Worm (Caenorhabditis elegans) whole organism, early embryonic: ENCODE data around the gene cal-5.

Experiments used
- B0310.2 ChIP-seq: sonication (generic microtip); optimal IDR thresholded peaks from 2 replicates; lab custom pipeline; 2016; ENCODE audit warnings: mild to moderate bottlenecking, missing genetic modification characterization, missing compliant biosample characterization
- F13C5.2 ChIP-seq: sonication (generic microtip); optimal IDR thresholded peaks from 2 replicates; lab custom pipeline; 2017; ENCODE audit warnings: mild to moderate bottlenecking, missing genetic modification characterization, inconsistent platforms, missing compliant biosample characterization
- aly-1 ChIP-seq: sonication (generic microtip); optimal IDR thresholded peaks from 2 replicates; lab custom pipeline; 2016; ENCODE audit warnings: missing genetic modification characterization, missing compliant biosample characterization
- ama-1 ChIP-seq: fragments of 150-350 bp; optimal IDR thresholded peaks from 2 replicates; lab custom pipeline; 2014
- ceh-13 ChIP-seq: fragments of 200-800 bp; sonication (Bioruptor generic); optimal IDR thresholded peaks from 2 replicates; lab custom pipeline; 2018; ENCODE audit warnings: mild to moderate bottlenecking, missing genetic modification characterization, missing compliant biosample characterization
- ceh-36 ChIP-seq: sonication (generic microtip); optimal IDR thresholded peaks from 2 replicates; lab custom pipeline; 2016; ENCODE audit warnings: missing genetic modification characterization, inconsistent platforms, missing compliant biosample characterization
- flt-1 ChIP-seq: fragments of 200-800 bp; sonication (Bioruptor generic); IDR thresholded peaks from 2 replicates; pipeline ENCODE4 v1.3.6; 2022; ENCODE audit warnings: missing genetic modification characterization, missing compliant biosample characterization
- hmg-4 ChIP-seq: fragments of 200-800 bp; sonication (Bioruptor generic); optimal IDR thresholded peaks from 2 replicates; lab custom pipeline; 2018; ENCODE audit warnings: mild to moderate bottlenecking, missing genetic modification characterization, missing compliant biosample characterization
- pes-1 ChIP-seq: fragments of 200-800 bp; sonication (Bioruptor generic); IDR thresholded peaks from 2 replicates; pipeline ENCODE4 v1.3.6; 2022; ENCODE audit warnings: missing genetic modification reagents, missing genetic modification characterization, missing compliant biosample characterization
- scrt-1 ChIP-seq: fragments of 200-800 bp; sonication (Bioruptor generic); IDR thresholded peaks from 2 replicates; pipeline ENCODE4 v1.3.6; 2022; ENCODE audit warnings: missing genetic modification characterization, missing compliant biosample characterization
- sea-1 ChIP-seq: fragments of 200-800 bp; sonication (Bioruptor generic); conservative IDR thresholded peaks from 2 replicates; pipeline ENCODE4 v1.3.6; 2022; ENCODE audit warnings: missing genetic modification characterization, missing compliant biosample characterization
- tbx-11 ChIP-seq: fragments of 200-800 bp; sonication (Bioruptor generic); IDR thresholded peaks from 2 replicates; pipeline ENCODE4 v1.3.6; 2022; ENCODE audit warnings: missing genetic modification characterization, missing compliant biosample characterization
- tbx-37 ChIP-seq: fragments of 200-800 bp; sonication (Bioruptor generic); conservative IDR thresholded peaks from 2 replicates; pipeline ENCODE4 v1.3.6; 2022; ENCODE audit warnings: missing genetic modification reagents, missing genetic modification characterization, missing compliant biosample characterization

DNA sequence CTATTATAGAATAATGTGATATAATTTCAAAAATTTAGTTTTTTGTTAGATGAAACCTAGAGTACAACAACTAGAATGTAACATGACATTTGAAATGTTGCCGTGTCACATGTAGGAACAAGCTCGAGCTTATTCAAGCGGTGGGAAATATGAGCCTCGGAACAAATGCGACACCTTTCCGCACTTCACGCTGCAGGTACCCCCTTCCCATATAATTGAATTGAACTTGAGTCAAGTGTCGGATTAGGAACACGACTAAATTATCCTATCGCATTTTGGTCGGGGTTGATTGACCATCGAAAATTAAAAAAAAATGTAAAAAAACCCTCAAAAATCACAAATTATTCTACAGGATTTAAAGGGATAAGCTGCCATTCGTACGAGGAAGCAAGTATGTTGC, 42.4 kb upstream of the cal-5 start:
- TF ChIP-seq F13C5.2 (no peak), ama-1 (no peak), B0310.2 (no peak), pes-1 (GFP tag; lab: Robert Waterston, UW) (no peak), flt-1 (no peak), tbx-11 (GFP tag; lab: Robert Waterston, UW) (no peak), tbx-37 (GFP tag; lab: Robert Waterston, UW) (no peak), scrt-1 (GFP tag; lab: Robert Waterston, UW) (no peak), ceh-36 (tag; lab: Kevin White, UChicago) (no peak), aly-1 (no peak), sea-1 (GFP tag; lab: Robert Waterston, UW) (no peak), ceh-13 (GFP tag; lab: Kevin White, UChicago) (no peak), hmg-4 (GFP tag; lab: Kevin White, UChicago) (no peak)
